Worm (Caenorhabditis elegans): ENCODE data around the gene cbp-2.

Gene cbp-2

DNA sequence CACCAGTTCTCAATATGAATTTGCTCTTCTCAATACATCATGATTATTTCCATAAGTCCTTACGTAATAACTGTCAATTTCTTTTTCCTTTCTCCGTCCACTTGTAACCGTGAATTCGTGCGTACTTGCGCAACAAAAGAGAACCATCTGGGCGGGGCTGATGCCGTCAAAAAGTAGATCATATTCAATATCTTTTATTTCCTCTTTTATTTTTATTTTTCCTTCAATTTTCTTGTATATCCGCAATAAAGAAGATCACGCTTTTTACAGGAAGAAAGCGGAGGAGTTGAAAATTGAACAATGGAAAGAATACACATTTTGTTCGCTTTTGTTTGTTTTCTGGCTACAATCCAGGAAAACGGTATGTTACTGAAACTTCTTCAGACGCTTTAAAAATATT lies 30.1 kb upstream of the cbp-2 start, which contains the start of gene mam-7:
mam-7 (plus strand) TSS at position 301 of the 400 bp plus-strand sequence.
- TF ChIP-seq ceh-32 (tag; optimal IDR thresholded peaks at IDR 0.05; ENCODE audit: poor library complexity) = no peak
- no peak for TF ChIP-seq skn-1 (tag; optimal IDR thresholded peaks at IDR 0.05)
- TF ChIP-seq ceh-44 (GFP tag; IDR thresholded peaks at IDR 0.05) = no peak
- TF ChIP-seq mep-1 (tag; optimal IDR thresholded peaks at IDR 0.05) = no peak
- TF ChIP-seq ceh-20 (GFP tag; IDR thresholded peaks at IDR 0.05) = no peak
- no peak for TF ChIP-seq lim-7 (GFP tag; IDR thresholded peaks at IDR 0.05)
- no peak for TF ChIP-seq Y5F2A.4 (GFP tag; optimal IDR thresholded peaks at IDR 0.05)
- no peak for TF ChIP-seq ZK337.2 (GFP tag; IDR thresholded peaks at IDR 0.05)
- TF ChIP-seq ceh-82 (tag; optimal IDR thresholded peaks at IDR 0.05) = no peak
- TF ChIP-seq lsy-2 (tag; optimal IDR thresholded peaks at IDR 0.05) = no peak
- no peak for TF ChIP-seq nhr-6 (tag; optimal IDR thresholded peaks at IDR 0.05)
- no peak for TF ChIP-seq dmd-8 (GFP tag; IDR thresholded peaks at IDR 0.05)
- TF ChIP-seq nhr-48 (tag; optimal IDR thresholded peaks at IDR 0.05) = no peak

DNA sequence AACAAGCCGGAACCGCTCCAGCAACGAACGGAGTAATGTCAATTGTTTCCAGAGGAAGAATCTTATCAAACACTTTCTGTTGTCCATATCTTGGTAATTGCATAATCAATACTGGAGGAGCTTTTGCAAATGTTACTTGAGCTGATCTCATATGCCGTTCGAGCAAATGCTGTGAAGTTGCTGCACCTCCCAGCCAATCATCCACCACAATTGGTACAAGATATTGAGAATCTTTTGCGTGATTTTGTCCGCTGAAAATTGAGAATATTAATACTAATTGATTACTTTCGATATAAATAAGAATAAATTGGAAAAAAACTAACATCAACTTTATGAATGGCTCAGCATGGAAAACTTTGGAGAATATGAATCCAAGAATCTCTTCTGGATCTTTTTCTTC lies 23.3 kb upstream of the cbp-2 start:
- TF ChIP-seq unc-130 (GFP tag; optimal IDR thresholded peaks at IDR 0.05) (no peak), aha-1 (tag) (peak; percentile 54)

DNA sequence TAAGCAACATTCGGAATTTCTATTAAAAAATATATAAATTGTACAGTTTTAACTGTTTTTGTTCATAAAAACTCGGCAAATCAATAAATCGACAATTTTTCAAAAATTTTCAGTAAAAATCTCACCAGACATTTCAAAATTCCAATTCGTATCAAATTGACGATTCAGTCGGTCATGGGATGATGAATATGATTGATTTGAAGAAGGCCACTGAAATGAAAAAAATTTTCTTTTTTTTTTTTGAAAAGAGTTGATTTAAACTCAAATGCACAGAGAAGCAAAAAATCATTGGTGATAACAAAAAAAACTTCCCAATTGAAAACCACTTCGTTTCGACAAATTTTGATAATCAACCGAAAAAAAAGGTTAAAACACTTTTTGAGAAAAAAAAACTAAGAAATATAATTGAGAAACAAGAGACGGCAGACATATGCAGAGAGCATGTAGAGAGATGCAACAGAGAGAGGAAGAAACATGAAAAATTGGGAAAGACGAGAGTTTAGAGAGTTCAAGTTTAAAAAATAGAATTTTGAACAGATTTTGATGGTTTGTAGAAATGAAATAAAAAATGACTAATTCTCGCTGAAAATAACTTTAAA lies 19.2 kb upstream of the cbp-2 start:
- TF ChIP-seq mes-2 (tag; optimal IDR thresholded peaks at IDR 0.05; ENCODE audit: poor library complexity, severe bottlenecking) (no peak), madf-5 (GFP tag; IDR thresholded peaks at IDR 0.05) (no peak), pqm-1 (tag; optimal IDR thresholded peaks at IDR 0.05) (peak; percentile 47), mep-1 (tag; optimal IDR thresholded peaks at IDR 0.05) (peak; percentile 44), T20F7.1 (GFP tag; optimal IDR thresholded peaks at IDR 0.05) (no peak), dve-1 (tag; optimal IDR thresholded peaks at IDR 0.05; ENCODE audit: insufficient read depth) (peak; percentile 65), nhr-77 (tag; optimal IDR thresholded peaks at IDR 0.05) (peak; percentile 9), Y105C5A.15 (GFP tag; IDR thresholded peaks at IDR 0.05) (no peak), lin-38 (GFP tag; IDR thresholded peaks at IDR 0.05) (no peak), dmd-6 (GFP tag; IDR thresholded peaks at IDR 0.05) (peak; percentile 70), lim-7 (GFP tag; IDR thresholded peaks at IDR 0.05) (no peak), F49E8.2 (tag; optimal IDR thresholded peaks at IDR 0.05; ENCODE audit: borderline replicate concordance) (no peak), tag-97 (GFP tag; IDR thresholded peaks at IDR 0.05) (no peak), duxl-1 (tag; optimal IDR thresholded peaks at IDR 0.05; ENCODE audit: poor library complexity) (no peak), Y5F2A.4 (GFP tag; optimal IDR thresholded peaks at IDR 0.05) (no peak), mdl-1 (tag; optimal IDR thresholded peaks at IDR 0.05) (no peak), daf-16 (GFP tag; optimal IDR thresholded peaks at IDR 0.05) (no peak), daf-16 (tag; optimal IDR thresholded peaks at IDR 0.05) (peak; percentile 36), zip-2 (tag; optimal IDR thresholded peaks at IDR 0.05) (no peak), unc-62 (GFP tag; optimal IDR thresholded peaks at IDR 0.05 in 1 of 2) (peak in 1 of 2 experiments; percentile 91), unc-62 (tag; optimal IDR thresholded peaks at IDR 0.05) (no peak), hlh-30 (tag; optimal IDR thresholded peaks at IDR 0.05; ENCODE audit: insufficient read depth) (peak; percentile 33), nhr-6 (tag; optimal IDR thresholded peaks at IDR 0.05) (peak; percentile 6), lsy-2 (tag; optimal IDR thresholded peaks at IDR 0.05) (peak in 1 of 2 experiments; percentile 1), snpc-1.2 (GFP tag; IDR thresholded peaks at IDR 0.05) (no peak), nhr-28 (tag; optimal IDR thresholded peaks at IDR 0.05) (peak; percentile 33), arid-1 (GFP tag; conservative IDR thresholded peaks at IDR 0.05) (no peak), attf-4 (tag; optimal IDR thresholded peaks at IDR 0.05) (no peak), set-16 (GFP tag; IDR thresholded peaks at IDR 0.05) (no peak), nhr-48 (tag; optimal IDR thresholded peaks at IDR 0.05) (no peak), ceh-82 (tag; optimal IDR thresholded peaks at IDR 0.05) (no peak), ces-1 (GFP tag; optimal IDR thresholded peaks at IDR 0.05) (no peak)

All from whole organism, L4 larva.